Fruit fly (Drosophila melanogaster) whole organism, embryonic: ENCODE data around the gene Dfd.

ENCODE experiments used
- Antp ChIP-seq: fragments of 200-800 bp; sonication (Bioruptor generic); optimal IDR thresholded peaks from 3 replicates; lab custom pipeline; 2016; ENCODE audit warnings: missing biosample characterization, missing genetic modification characterization
- CG11398 ChIP-seq: fragments of 200-800 bp; sonication (Bioruptor generic); optimal IDR thresholded peaks from 2 replicates; lab custom pipeline; 2016; ENCODE audit warnings: missing biosample characterization, missing genetic modification characterization
- CG1233 ChIP-seq: fragments of 200-800 bp; sonication (Bioruptor generic); optimal IDR thresholded peaks from 4 replicates; lab custom pipeline; 2018; ENCODE audit warnings: missing biosample characterization, mild to moderate bottlenecking, missing genetic modification characterization
- CG12744 ChIP-seq: fragments of 200-800 bp; sonication (Bioruptor generic); optimal IDR thresholded peaks from 2 replicates; lab custom pipeline; 2016; ENCODE audit warnings: missing biosample characterization, missing genetic modification characterization
- CG15073 ChIP-seq: fragments of 200-800 bp; sonication (Bioruptor generic); optimal IDR thresholded peaks from 2 replicates; lab custom pipeline; 2016; ENCODE audit warnings: missing biosample characterization, missing genetic modification characterization
- CG15696 ChIP-seq: fragments of 200-800 bp; sonication (Bioruptor generic); optimal IDR thresholded peaks from 2 replicates; lab custom pipeline; 2019; ENCODE audit warnings: missing biosample characterization, mild to moderate bottlenecking, missing genetic modification characterization, moderate library complexity
- CG18262 ChIP-seq: fragments of 200-800 bp; optimal IDR thresholded peaks from 3 replicates; lab custom pipeline; 2019; ENCODE audit warnings: missing biosample characterization, mild to moderate bottlenecking, missing genetic modification characterization, moderate library complexity
- CG18476 ChIP-seq: fragments of 200-800 bp; sonication (Bioruptor generic); optimal IDR thresholded peaks from 2 replicates; lab custom pipeline; 2016; ENCODE audit warnings: missing biosample characterization, mild to moderate bottlenecking, missing genetic modification characterization
- CG4424 ChIP-seq: fragments of 200-800 bp; sonication (Bioruptor generic); optimal IDR thresholded peaks from 3 replicates; lab custom pipeline; 2016; ENCODE audit warnings: missing biosample characterization, missing genetic modification characterization
- CG5180 ChIP-seq: fragments of 200-800 bp; sonication (Bioruptor generic); optimal IDR thresholded peaks from 3 replicates; lab custom pipeline; 2017; ENCODE audit warnings: missing biosample characterization, missing genetic modification characterization, mild to moderate bottlenecking, moderate library complexity, missing genetic modification reagents
- CG6272 ChIP-seq: fragments of 200-800 bp; sonication (Bioruptor generic); IDR thresholded peaks from 2 replicates; pipeline ENCODE4 v1.3.6; 2022; ENCODE audit warnings: missing biosample characterization, missing genetic modification characterization
- CG6854 ChIP-seq: fragments of 200-800 bp; sonication (Bioruptor generic); optimal IDR thresholded peaks from 3 replicates; lab custom pipeline; 2017; ENCODE audit warnings: missing biosample characterization, mild to moderate bottlenecking, missing genetic modification characterization
- CG7556 ChIP-seq: fragments of 200-800 bp; sonication (Bioruptor generic); optimal IDR thresholded peaks from 2 replicates; lab custom pipeline; 2017; ENCODE audit warnings: missing biosample characterization, mild to moderate bottlenecking, missing genetic modification characterization
- CG9215 ChIP-seq: fragments of 200-800 bp; sonication (Bioruptor generic); IDR thresholded peaks from 2 replicates; pipeline ENCODE4 v1.3.6; 2022; ENCODE audit warnings: missing biosample characterization, missing genetic modification characterization
- CG9437 ChIP-seq: fragments of 200-800 bp; sonication (Bioruptor generic); optimal IDR thresholded peaks from 2 replicates; lab custom pipeline; 2018; ENCODE audit warnings: missing biosample characterization, mild to moderate bottlenecking, missing genetic modification characterization
- Camta ChIP-seq: fragments of 200-800 bp; sonication (Bioruptor generic); optimal IDR thresholded peaks from 2 replicates; lab custom pipeline; 2016; ENCODE audit warnings: missing biosample characterization, missing genetic modification characterization
- Dad ChIP-seq: fragments of 200-800 bp; sonication (Bioruptor generic); optimal IDR thresholded peaks from 3 replicates; lab custom pipeline; 2016; ENCODE audit warnings: missing biosample characterization, missing genetic modification characterization
- Dbx ChIP-seq: fragments of 200-800 bp; sonication (Bioruptor generic); IDR thresholded peaks from 3 replicates; pipeline ENCODE4 v1.3.6; 2022; ENCODE audit warnings: missing biosample characterization, missing genetic modification characterization
- ERR ChIP-seq: fragments of 200-800 bp; sonication (Bioruptor generic); optimal IDR thresholded peaks from 2 replicates; lab custom pipeline; 2016; ENCODE audit warnings: missing biosample characterization, missing genetic modification characterization
- Ets65A ChIP-seq: fragments of 200-800 bp; sonication (Bioruptor generic); peaks from one replicate; lab custom pipeline; 2016; ENCODE audit warnings: missing biosample characterization, missing genetic modification characterization
- Ets97D ChIP-seq: fragments of 200-800 bp; sonication (Bioruptor generic); optimal IDR thresholded peaks from 3 replicates; lab custom pipeline; 2016; ENCODE audit warnings: missing biosample characterization, missing genetic modification characterization
- Fer1 ChIP-seq: fragments of 200-800 bp; sonication (Bioruptor generic); optimal IDR thresholded peaks from 2 replicates; lab custom pipeline; 2017; ENCODE audit warnings: missing biosample characterization, mild to moderate bottlenecking, missing genetic modification characterization
- Gsc ChIP-seq: fragments of 200-800 bp; sonication (Bioruptor generic); IDR thresholded peaks from 2 replicates; pipeline ENCODE4 v1.3.6; 2022; ENCODE audit warnings: missing biosample characterization, missing genetic modification characterization
- Kr ChIP-seq: fragments of 200-800 bp; sonication (Bioruptor generic); optimal IDR thresholded peaks from 2 replicates; lab custom pipeline; 2017; ENCODE audit warnings: missing biosample characterization, mild to moderate bottlenecking, missing genetic modification characterization
- NC2β ChIP-seq: fragments of 200-800 bp; sonication (Bioruptor generic); optimal IDR thresholded peaks from 2 replicates; lab custom pipeline; 2016; ENCODE audit warnings: missing biosample characterization, missing genetic modification characterization
- NfI ChIP-seq: fragments of 200-800 bp; sonication (Bioruptor generic); optimal IDR thresholded peaks from 3 replicates; lab custom pipeline; 2018; ENCODE audit warnings: missing biosample characterization, mild to moderate bottlenecking, missing genetic modification characterization, moderate library complexity
- Ptx1 ChIP-seq: fragments of 200-800 bp; sonication (Bioruptor generic); IDR thresholded peaks from 2 replicates; pipeline ENCODE4 v1.3.6; 2022; ENCODE audit warnings: missing biosample characterization, missing genetic modification characterization
- Stat92E ChIP-seq, 3 experiments: fragments of >200 bp in 2 of 3; fragments of 200-800 bp in 1 of 3; sonication (Bioruptor generic) in 1 of 3; optimal IDR thresholded peaks; 2 replicates each; lab custom pipeline; 2017 to 2019; ENCODE audit warnings: missing biosample characterization in 3 of 3, missing genetic modification characterization in 3 of 3, mild to moderate bottlenecking in 1 of 3, moderate library complexity in 1 of 3
- ac ChIP-seq: fragments of 200-800 bp; sonication (Bioruptor generic); optimal IDR thresholded peaks from 3 replicates; lab custom pipeline; 2017; ENCODE audit warnings: missing biosample characterization, mild to moderate bottlenecking, missing genetic modification characterization
- ara ChIP-seq: fragments of 200-800 bp; sonication (Bioruptor generic); IDR thresholded peaks from 2 replicates; pipeline ENCODE4 v1.3.6; 2022; ENCODE audit warnings: missing biosample characterization, missing genetic modification characterization
- ase ChIP-seq: fragments of 200-800 bp; sonication (Bioruptor generic); IDR thresholded peaks from 3 replicates; pipeline ENCODE4 v1.3.6; 2022; ENCODE audit warnings: missing biosample characterization, missing genetic modification characterization
- bsh ChIP-seq, 2 experiments: fragments of 200-800 bp; sonication (Bioruptor generic); optimal IDR thresholded peaks; 2 replicates each; lab custom pipeline; 2017 to 2018; ENCODE audit warnings: mild to moderate bottlenecking in 2 of 2, missing biosample characterization in 2 of 2, missing genetic modification characterization in 2 of 2, moderate library complexity in 1 of 2
- crol ChIP-seq: fragments of 200-800 bp; sonication (Bioruptor generic); IDR thresholded peaks from 2 replicates; pipeline ENCODE4 v1.3.6; 2022; ENCODE audit warnings: missing biosample characterization, missing genetic modification characterization
- exex ChIP-seq: fragments of 200-800 bp; sonication (Bioruptor generic); optimal IDR thresholded peaks from 4 replicates; lab custom pipeline; 2018; ENCODE audit warnings: missing biosample characterization, mild to moderate bottlenecking, missing genetic modification characterization, moderate library complexity
- gem ChIP-seq: fragments of 200-800 bp; sonication (Bioruptor generic); optimal IDR thresholded peaks from 2 replicates; lab custom pipeline; 2019; ENCODE audit warnings: missing biosample characterization, mild to moderate bottlenecking, missing genetic modification characterization, moderate library complexity
- gfzf ChIP-seq: fragments of 200-800 bp; sonication (Bioruptor generic); optimal IDR thresholded peaks from 2 replicates; lab custom pipeline; 2016; ENCODE audit warnings: missing biosample characterization, mild to moderate bottlenecking, missing genetic modification characterization, moderate library complexity
- gsb-n ChIP-seq: fragments of 200-800 bp; sonication (Bioruptor generic); optimal IDR thresholded peaks from 3 replicates; lab custom pipeline; 2018; ENCODE audit warnings: missing biosample characterization, mild to moderate bottlenecking, missing genetic modification characterization
- kah ChIP-seq: fragments of 200-800 bp; sonication (Bioruptor generic); optimal IDR thresholded peaks from 2 replicates; lab custom pipeline; 2018; ENCODE audit warnings: missing biosample characterization, mild to moderate bottlenecking, missing genetic modification characterization
- mld ChIP-seq: fragments of 200-800 bp; sonication (Bioruptor generic); IDR thresholded peaks from 3 replicates; pipeline ENCODE4 v1.3.6; 2022; ENCODE audit warnings: missing biosample characterization, missing genetic modification characterization; ENCODE audit not compliant: partially characterized antibody
- nerfin-1 ChIP-seq: fragments of 200-800 bp; sonication (Bioruptor generic); optimal IDR thresholded peaks from 3 replicates; lab custom pipeline; 2019; ENCODE audit warnings: missing biosample characterization, mild to moderate bottlenecking, missing genetic modification characterization, moderate library complexity
- oc ChIP-seq: fragments of 200-800 bp; sonication (Bioruptor generic); optimal IDR thresholded peaks from 2 replicates; lab custom pipeline; 2018; ENCODE audit warnings: missing biosample characterization, mild to moderate bottlenecking, missing genetic modification characterization, moderate library complexity
- otp ChIP-seq: fragments of 200-800 bp; sonication (Bioruptor generic); IDR thresholded peaks from 3 replicates; pipeline ENCODE4, ENCODE4 v1.3.6; 2022; ENCODE audit warnings: missing biosample characterization, missing genetic modification characterization
- prd ChIP-seq, 3 experiments: fragments of >200 bp in 2 of 3; fragments of 200-800 bp in 1 of 3; sonication (Bioruptor generic) in 1 of 3; optimal IDR thresholded peaks in 2 of 3; IDR thresholded peaks in 1 of 3; 2 replicates in 2 of 3; 3 replicates in 1 of 3; pipeline versions ENCODE4 v1.3.6 to Lab custom; 2017 to 2022; ENCODE audit warnings: missing biosample characterization in 1 of 3, missing genetic modification characterization in 1 of 3
- pum ChIP-seq: fragments of 200-800 bp; sonication (Bioruptor generic); optimal IDR thresholded peaks from 2 replicates; lab custom pipeline; 2016; ENCODE audit warnings: missing biosample characterization, missing genetic modification characterization
- row ChIP-seq: fragments of 200-800 bp; sonication (Bioruptor generic); IDR thresholded peaks from 3 replicates; pipeline ENCODE4 v1.3.6; 2022; ENCODE audit warnings: missing biosample characterization, missing genetic modification characterization
- seq ChIP-seq: fragments of 200-800 bp; sonication (Bioruptor generic); IDR thresholded peaks from 2 replicates; pipeline ENCODE4 v1.3.6; 2022; ENCODE audit warnings: missing biosample characterization, missing genetic modification characterization
- tin ChIP-seq: fragments of 200-800 bp; sonication (Bioruptor generic); optimal IDR thresholded peaks from 3 replicates; lab custom pipeline; 2016; ENCODE audit warnings: missing biosample characterization, missing genetic modification characterization
- tll ChIP-seq, 2 experiments: fragments of 200-800 bp in 1 of 2; fragments of >200 bp in 1 of 2; sonication (Bioruptor generic) in 1 of 2; optimal IDR thresholded peaks; 2 replicates each; lab custom pipeline; 2017 to 2019; ENCODE audit warnings: missing biosample characterization in 2 of 2, missing genetic modification characterization in 2 of 2, mild to moderate bottlenecking in 1 of 2, moderate library complexity in 1 of 2
- trem ChIP-seq: fragments of 200-800 bp; optimal IDR thresholded peaks from 3 replicates; lab custom pipeline; 2019; ENCODE audit warnings: missing biosample characterization, mild to moderate bottlenecking, missing genetic modification characterization, moderate library complexity
- usp ChIP-seq: fragments of >200 bp; optimal IDR thresholded peaks from 2 replicates; lab custom pipeline; 2017; ENCODE audit warnings: missing biosample characterization, missing genetic modification characterization
- zfh1 ChIP-seq: fragments of 200-800 bp; sonication (Bioruptor generic); IDR thresholded peaks from 3 replicates; pipeline ENCODE4 v1.3.6; 2022; ENCODE audit warnings: missing biosample characterization, missing genetic modification characterization

Dfd gene

DNA sequence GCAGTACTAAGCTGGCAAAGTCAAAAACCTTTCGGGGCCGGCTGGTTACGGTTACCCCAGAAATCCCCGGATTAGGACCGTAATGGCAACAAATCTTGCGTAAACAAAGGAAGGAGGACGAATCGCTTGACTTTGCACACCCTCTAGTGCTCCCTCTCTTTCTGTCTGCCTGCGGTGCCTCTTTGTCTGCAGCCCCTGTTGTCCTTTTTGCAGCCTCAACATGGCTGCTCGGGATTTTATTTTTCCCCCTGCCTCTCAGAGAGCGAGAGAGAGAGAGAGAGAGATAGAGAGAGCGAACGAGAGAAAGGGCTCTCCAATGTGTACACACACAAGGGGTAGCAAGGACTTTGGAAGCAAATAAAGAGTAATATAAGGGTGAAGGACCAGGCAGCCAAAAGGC, 18.9 kb downstream of the Dfd start (continued):
- TF ChIP-seq prd (optimal IDR thresholded peaks at IDR 0.05; lab: Kevin White, UChicago) (no peak), prd (GFP tag; IDR thresholded peaks at IDR 0.05; lab: Robert Waterston, UW) (no peak), seq (GFP tag; lab: Robert Waterston, UW) (peak; percentile 93), CG11398 (GFP tag; lab: Kevin White, UChicago) (no peak), CG1233 (GFP tag; lab: Kevin White, UChicago) (no peak), Dbx (no peak), CG18476 (GFP tag; lab: Kevin White, UChicago) (no peak), Gsc (GFP tag; lab: Robert Waterston, UW) (no peak), CG9215 (GFP tag; lab: Robert Waterston, UW) (no peak), trem (no peak), tin (GFP tag; lab: Kevin White, UChicago) (no peak), gsb-n (tag; lab: Kevin White, UChicago) (peak; percentile 24), Stat92E (GFP tag; optimal IDR thresholded peaks at IDR 0.05; lab: Kevin White, UChicago) (no peak), Kr (GFP tag; lab: Kevin White, UChicago) (peak; percentile 96), CG12744 (no peak), exex (tag; lab: Kevin White, UChicago) (no peak), CG4424 (no peak), CG15696 (tag; lab: Kevin White, UChicago) (no peak), CG6854 (GFP tag; lab: Kevin White, UChicago) (no peak), gfzf (GFP tag; lab: Kevin White, UChicago) (no peak), Ptx1 (GFP tag; lab: Robert Waterston, UW) (no peak), mld (GFP tag; lab: Robert Waterston, UW) (no peak), row (GFP tag; lab: Robert Waterston, UW) (no peak), CG5180 (GFP tag; lab: Kevin White, UChicago) (no peak), CG7556 (GFP tag; lab: Kevin White, UChicago) (no peak), ase (GFP tag; lab: Robert Waterston, UW) (0 out of 3 replicates have a peak, but pooled peaks have one; percentile 33), Ets97D (no peak), Antp (GFP tag; lab: Kevin White, UChicago) (no peak), usp (no peak), crol (no peak; the same call in none of the 2 replicates), oc (peak; percentile 66), NfI (no peak), CG18262 (no peak), ERR (GFP tag; lab: Kevin White, UChicago) (no peak), Ets65A (GFP tag; lab: Kevin White, UChicago) (no peak), ara (GFP tag; lab: Robert Waterston, UW) (no peak), NC2β (GFP tag; lab: Kevin White, UChicago) (no peak), pum (GFP tag; lab: Kevin White, UChicago) (no peak), bsh (GFP tag; optimal IDR thresholded peaks at IDR 0.05; lab: Kevin White, UChicago) (no peak), Fer1 (peak; percentile 0), Dad (no peak), ac (peak; percentile 38), CG9437 (GFP tag; lab: Kevin White, UChicago) (no peak), tll (GFP tag; optimal IDR thresholded peaks at IDR 0.05; lab: Kevin White, UChicago) (peak in 1 of 2 experiments; percentile 99), kah (GFP tag; lab: Kevin White, UChicago) (no peak), CG6272 (GFP tag; lab: Robert Waterston, UW) (no peak), nerfin-1 (tag; lab: Kevin White, UChicago) (peak; percentile 5), gem (tag; lab: Kevin White, UChicago) (no peak), zfh1 (GFP tag; lab: Robert Waterston, UW) (no peak), Camta (GFP tag; lab: Kevin White, UChicago) (no peak), CG15073 (GFP tag; lab: Kevin White, UChicago) (no peak), otp (GFP tag; lab: Robert Waterston, UW) (no peak)
